Worm (Caenorhabditis elegans) whole organism, L4 larva: ENCODE measurements around the gene sra-32.

Experiments used
- F26F4.8 ChIP-seq: fragments of 200-800 bp; sonication (Bioruptor generic); conservative IDR thresholded peaks from 2 replicates; pipeline ENCODE4 v1.3.6; 2022; ENCODE audit warnings: missing genetic modification characterization, missing compliant biosample characterization
- ceh-82 ChIP-seq: sonication (generic microtip); optimal IDR thresholded peaks from 2 replicates; lab custom pipeline; 2017; ENCODE audit warnings: missing biosample characterization, missing genetic modification characterization
- dmd-9 ChIP-seq: fragments of 200-800 bp; sonication (Bioruptor generic); IDR thresholded peaks from 2 replicates; pipeline ENCODE4 v1.3.6; 2022; ENCODE audit warnings: missing genetic modification reagents, missing genetic modification characterization, missing compliant biosample characterization
- dpl-1 ChIP-seq: fragments of 150-350 bp; optimal IDR thresholded peaks from 2 replicates; lab custom pipeline; 2014; ENCODE audit warnings: missing biosample characterization, missing genetic modification reagents, missing genetic modification characterization
- duxl-1 ChIP-seq: sonication (generic microtip); optimal IDR thresholded peaks from 2 replicates; lab custom pipeline; 2016; ENCODE audit warnings: mild to moderate bottlenecking, missing genetic modification characterization, moderate library complexity, missing compliant biosample characterization; ENCODE audit not compliant: poor library complexity
- lim-7 ChIP-seq: fragments of 200-800 bp; sonication (Bioruptor generic); IDR thresholded peaks from 2 replicates; pipeline ENCODE4 v1.3.6; 2022; ENCODE audit warnings: missing genetic modification characterization, missing compliant biosample characterization
- lin-13 ChIP-seq: fragments of 150-350 bp; optimal IDR thresholded peaks from 2 replicates; lab custom pipeline; 2014; ENCODE audit warnings: missing biosample characterization, missing genetic modification reagents, missing genetic modification characterization
- lir-3 ChIP-seq: sonication (generic microtip); optimal IDR thresholded peaks from 2 replicates; lab custom pipeline; 2016; ENCODE audit warnings: mild to moderate bottlenecking, missing genetic modification characterization, missing compliant biosample characterization
- mdl-1 ChIP-seq, 2 experiments: fragments of 150-350 bp in 1 of 2; sonication (generic microtip) in 1 of 2; optimal IDR thresholded peaks; 2 replicates each; lab custom pipeline; 2014 to 2017; ENCODE audit warnings: missing biosample characterization in 2 of 2, missing genetic modification characterization in 2 of 2
- mep-1 ChIP-seq: fragments of 150-350 bp; sonication (generic microtip); optimal IDR thresholded peaks from 3 replicates; lab custom pipeline; 2014; ENCODE audit warnings: missing biosample characterization, missing genetic modification characterization
- nhr-237 ChIP-seq: sonication (generic microtip); optimal IDR thresholded peaks from 2 replicates; lab custom pipeline; 2017; ENCODE audit warnings: missing biosample characterization, missing genetic modification characterization
- nhr-25 ChIP-seq: sonication (generic microtip); optimal IDR thresholded peaks from 2 replicates; lab custom pipeline; 2017; ENCODE audit warnings: missing genetic modification characterization, mild to moderate bottlenecking, missing compliant biosample characterization, antibody characterized with exemption, moderate library complexity, borderline replicate concordance; ENCODE audit not compliant: insufficient read depth
- saeg-2 ChIP-seq: fragments of 200-800 bp; sonication (Bioruptor generic); IDR thresholded peaks from 2 replicates; pipeline ENCODE4 v1.3.6; 2022; ENCODE audit warnings: missing genetic modification reagents, missing genetic modification characterization, missing compliant biosample characterization
- skn-1 ChIP-seq: fragments of 150-350 bp; optimal IDR thresholded peaks from 2 replicates; lab custom pipeline; 2014; ENCODE audit warnings: missing biosample characterization, missing genetic modification characterization

DNA sequence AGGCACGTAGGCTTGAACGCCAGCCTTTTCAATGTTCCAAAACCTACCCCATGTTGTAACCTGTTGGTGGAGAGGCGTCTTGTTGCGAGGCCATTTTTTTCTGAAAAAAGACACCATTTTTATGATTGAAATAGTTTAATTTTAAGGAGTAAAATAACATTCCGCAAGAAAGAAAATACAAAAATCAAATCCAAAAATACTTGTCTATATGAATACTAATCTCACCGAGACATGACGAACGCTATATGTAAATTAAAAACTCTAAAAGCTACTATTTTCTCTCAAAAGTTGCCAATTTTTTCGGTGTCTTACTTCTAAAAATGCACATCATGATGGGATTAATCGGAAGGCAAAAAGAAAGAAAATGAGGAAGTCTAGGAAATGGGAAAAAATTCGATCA, 49.8 kb downstream of the sra-32 start, which contains the start of gene T05C1.2:
- TF ChIP-seq F26F4.8 (GFP tag; lab: Robert Waterston, UW) = no peak
- no peak for TF ChIP-seq mdl-1 (tag; optimal IDR thresholded peaks at IDR 0.05; lab: Kevin White, UChicago)
- no peak for TF ChIP-seq nhr-237 (tag; lab: Kevin White, UChicago)
- TF ChIP-seq skn-1 (tag; lab: Kevin White, UChicago) = no peak
- TF ChIP-seq dmd-9 = no peak
- no peak for TF ChIP-seq ceh-82 (tag; lab: Kevin White, UChicago)
- TF ChIP-seq lim-7 (GFP tag; lab: Robert Waterston, UW) = no peak
- TF ChIP-seq saeg-2 (GFP tag; lab: Robert Waterston, UW) = no peak
- no peak for TF ChIP-seq dpl-1 (GFP tag; lab: Kevin White, UChicago)
- no peak for TF ChIP-seq lir-3 (tag; lab: Kevin White, UChicago)
- TF ChIP-seq lin-13 (GFP tag; lab: Kevin White, UChicago) = no peak
- no peak for TF ChIP-seq mep-1 (tag; lab: Kevin White, UChicago)
- TF ChIP-seq nhr-25 (tag; lab: Kevin White, UChicago) = no peak
- no peak for TF ChIP-seq duxl-1 (tag; lab: Kevin White, UChicago)
